Worm (Caenorhabditis elegans) whole organism, young adult: ENCODE measurements around the gene grd-8.

Experiments used
- F49E8.2 ChIP-seq: sonication (generic microtip); optimal IDR thresholded peaks from 3 replicates; lab custom pipeline; 2017; ENCODE audit warnings: missing genetic modification characterization, mild to moderate bottlenecking, missing compliant biosample characterization, antibody characterized with exemption, moderate library complexity; ENCODE audit not compliant: insufficient read depth
- him-1 ChIP-seq: sonication (generic microtip); optimal IDR thresholded peaks from 2 replicates; lab custom pipeline; 2016; ENCODE audit warnings: missing genotype, missing genetic modification reagents, missing genetic modification characterization, missing compliant biosample characterization
- lin-54 ChIP-seq: fragments of 200-800 bp; sonication (Bioruptor generic); optimal IDR thresholded peaks from 2 replicates; lab custom pipeline; 2018; ENCODE audit warnings: mild to moderate bottlenecking, missing genetic modification characterization, missing compliant biosample characterization
- nhr-90 ChIP-seq: sonication (generic microtip); optimal IDR thresholded peaks from 2 replicates; lab custom pipeline; 2016; ENCODE audit warnings: missing genotype, mild to moderate bottlenecking, missing genetic modification characterization, missing compliant biosample characterization

DNA sequence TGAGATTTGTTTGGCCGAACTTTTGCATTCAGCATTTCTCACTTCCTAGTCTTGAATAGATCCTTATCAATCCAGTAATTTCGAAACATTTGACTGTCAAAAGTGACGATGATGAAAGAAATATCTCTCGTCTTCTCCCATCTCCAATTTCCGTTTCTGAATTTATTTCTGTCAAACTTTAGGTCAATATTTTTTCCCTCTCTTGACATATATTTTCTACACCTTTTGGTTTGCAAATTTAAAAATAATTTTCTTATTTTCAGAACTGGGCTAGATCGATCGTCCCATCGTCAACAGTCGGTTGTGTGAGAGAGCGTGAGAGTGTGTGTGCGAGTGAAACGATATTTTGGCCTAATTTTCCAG is 37.5 kb upstream of the grd-8 start, which contains the start of gene xpo-1:
- TF ChIP-seq lin-54 (GFP tag; lab: Kevin White, UChicago) (no peak), F49E8.2 (tag; lab: Kevin White, UChicago) (no peak), nhr-90 (tag; lab: Kevin White, UChicago) (no peak), him-1 (tag; lab: Kevin White, UChicago) (no peak)
